Fruit fly (Drosophila melanogaster): ENCODE measurements around the gene CG8188.

DNA sequence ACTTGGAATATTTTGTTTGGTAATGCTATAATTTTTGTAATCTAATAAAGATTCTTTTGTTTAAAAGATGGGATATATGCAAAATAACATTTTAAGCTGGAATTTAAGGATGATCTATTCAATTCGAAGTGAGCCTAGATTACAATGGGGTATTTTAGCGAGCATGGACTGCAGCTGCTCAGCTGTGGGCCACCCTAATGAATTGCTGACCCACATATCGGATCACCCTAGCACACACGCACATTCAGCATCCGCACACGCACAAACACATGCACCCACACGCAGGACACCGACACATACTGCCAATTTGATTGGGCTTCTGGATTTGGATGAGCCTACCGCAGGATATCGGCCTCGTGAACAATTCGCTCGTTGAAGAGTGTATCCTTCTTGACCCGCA lies 6.0 kb upstream of the CG8188 start:
- no peak for TF ChIP-seq Dll (optimal IDR thresholded peaks at IDR 0.05)
- no peak for TF ChIP-seq usp (GFP tag; optimal IDR thresholded peaks at IDR 0.05)
- TF ChIP-seq pan (optimal IDR thresholded peaks at IDR 0.05) = no peak
